Fruit fly (Drosophila melanogaster) whole organism, prepupa: ENCODE data around the gene CG14515.

Source experiments
- Blimp-1 ChIP-seq: fragments of 200-800 bp; sonication (Bioruptor generic); optimal IDR thresholded peaks from 3 replicates; lab custom pipeline; 2017; ENCODE audit warnings: missing biosample characterization, missing genetic modification characterization, mild to moderate bottlenecking, moderate library complexity, missing genetic modification reagents
- CG10669 ChIP-seq: fragments of 200-800 bp; sonication (Bioruptor generic); optimal IDR thresholded peaks from 3 replicates; lab custom pipeline; 2018; ENCODE audit warnings: missing biosample characterization, mild to moderate bottlenecking, missing genetic modification characterization, moderate library complexity
- CG11902 ChIP-seq: fragments of 200-800 bp; sonication (Bioruptor generic); optimal IDR thresholded peaks from 3 replicates; lab custom pipeline; 2016; ENCODE audit warnings: missing biosample characterization, missing genetic modification characterization
- CG15336 ChIP-seq: fragments of 200-800 bp; sonication (Bioruptor generic); IDR thresholded peaks from 2 replicates; pipeline ENCODE4 v1.3.6; 2022; ENCODE audit warnings: missing biosample characterization, missing genetic modification characterization
- CG1621 ChIP-seq: fragments of 200-800 bp; sonication (Bioruptor generic); optimal IDR thresholded peaks from 3 replicates; lab custom pipeline; 2018; ENCODE audit warnings: missing biosample characterization, mild to moderate bottlenecking, missing genetic modification characterization
- CG16779 ChIP-seq: fragments of 200-800 bp; sonication (Bioruptor generic); optimal IDR thresholded peaks from 3 replicates; lab custom pipeline; 2017; ENCODE audit warnings: missing biosample characterization, mild to moderate bottlenecking, missing genetic modification characterization
- CG3032 ChIP-seq: fragments of 200-800 bp; optimal IDR thresholded peaks from 2 replicates; lab custom pipeline; 2019; ENCODE audit warnings: missing biosample characterization, mild to moderate bottlenecking, missing genetic modification characterization, moderate library complexity
- CG31627 ChIP-seq: fragments of 200-800 bp; sonication (Bioruptor generic); optimal IDR thresholded peaks from 3 replicates; lab custom pipeline; 2016; ENCODE audit warnings: missing biosample characterization, missing genetic modification characterization
- CG32006 ChIP-seq: fragments of 200-800 bp; sonication (Bioruptor generic); optimal IDR thresholded peaks from 3 replicates; lab custom pipeline; 2017; ENCODE audit warnings: missing biosample characterization, mild to moderate bottlenecking, missing genetic modification characterization
- CG34406 ChIP-seq: fragments of 200-800 bp; sonication (Bioruptor generic); optimal IDR thresholded peaks from 3 replicates; lab custom pipeline; 2016; ENCODE audit warnings: missing biosample characterization, missing genetic modification characterization
- CG3919 ChIP-seq: fragments of 200-800 bp; sonication (Bioruptor generic); optimal IDR thresholded peaks from 3 replicates; lab custom pipeline; 2016; ENCODE audit warnings: missing biosample characterization, missing genetic modification characterization
- CG4318 ChIP-seq: fragments of 200-800 bp; sonication (Bioruptor generic); optimal IDR thresholded peaks from 3 replicates; lab custom pipeline; 2017; ENCODE audit warnings: missing biosample characterization, mild to moderate bottlenecking, missing genetic modification characterization
- CG6163 ChIP-seq: fragments of 200-800 bp; sonication (Bioruptor generic); IDR thresholded peaks from 3 replicates; pipeline ENCODE4 v1.3.6; 2022; ENCODE audit warnings: missing biosample characterization, missing genetic modification characterization
- CG6276 ChIP-seq: fragments of 200-800 bp; sonication (Bioruptor generic); optimal IDR thresholded peaks from 2 replicates; lab custom pipeline; 2017; ENCODE audit warnings: missing biosample characterization, mild to moderate bottlenecking, missing genetic modification characterization
- CG6808 ChIP-seq: fragments of 200-800 bp; sonication (Bioruptor generic); optimal IDR thresholded peaks from 3 replicates; lab custom pipeline; 2017; ENCODE audit warnings: missing biosample characterization, missing genetic modification characterization, mild to moderate bottlenecking, moderate library complexity, missing genetic modification reagents
- CG6854 ChIP-seq: fragments of 200-800 bp; sonication (Bioruptor generic); optimal IDR thresholded peaks from 2 replicates; lab custom pipeline; 2017; ENCODE audit warnings: missing biosample characterization, mild to moderate bottlenecking, missing genetic modification characterization
- CG7368 ChIP-seq: fragments of 200-800 bp; sonication (Bioruptor generic); optimal IDR thresholded peaks from 3 replicates; lab custom pipeline; 2016; ENCODE audit warnings: missing biosample characterization, missing genetic modification characterization
- CG8119 ChIP-seq: fragments of 200-800 bp; sonication (Bioruptor generic); IDR thresholded peaks from 3 replicates; pipeline ENCODE4 v1.3.6; 2022; ENCODE audit warnings: missing biosample characterization, missing genetic modification characterization
- CG8319 ChIP-seq: fragments of 200-800 bp; sonication (Bioruptor generic); optimal IDR thresholded peaks from 3 replicates; lab custom pipeline; 2016; ENCODE audit warnings: missing biosample characterization, missing genetic modification characterization
- CG8632 ChIP-seq: fragments of 200-800 bp; sonication (Bioruptor generic); optimal IDR thresholded peaks from 3 replicates; lab custom pipeline; 2016; ENCODE audit warnings: missing biosample characterization, missing genetic modification characterization
- CG9139 ChIP-seq: fragments of 200-800 bp; sonication (Bioruptor generic); optimal IDR thresholded peaks from 3 replicates; lab custom pipeline; 2017; ENCODE audit warnings: missing biosample characterization, mild to moderate bottlenecking, missing genetic modification characterization
- Eip75B ChIP-seq: fragments of 200-800 bp; sonication (Bioruptor generic); optimal IDR thresholded peaks from 3 replicates; lab custom pipeline; 2016; ENCODE audit warnings: missing biosample characterization, missing genetic modification characterization
- Eip78C ChIP-seq: fragments of 200-800 bp; sonication (Bioruptor generic); peaks from one replicate; lab custom pipeline; 2016; ENCODE audit warnings: missing biosample characterization, missing genetic modification characterization
- Ets21C ChIP-seq: fragments of 200-800 bp; sonication (Bioruptor generic); optimal IDR thresholded peaks from 3 replicates; lab custom pipeline; 2016; ENCODE audit warnings: missing biosample characterization, missing genetic modification characterization
- Ets96B ChIP-seq: fragments of 200-800 bp; optimal IDR thresholded peaks from 2 replicates; lab custom pipeline; 2019; ENCODE audit warnings: missing biosample characterization, mild to moderate bottlenecking, missing genetic modification characterization, moderate library complexity
- Gug ChIP-seq: fragments of 200-800 bp; sonication (Bioruptor generic); IDR thresholded peaks from 2 replicates; pipeline ENCODE4 v1.3.6; 2022; ENCODE audit warnings: missing biosample characterization, missing genetic modification characterization
- Hr38 ChIP-seq: sonication (Bioruptor generic); optimal IDR thresholded peaks from 2 replicates; lab custom pipeline; 2016; ENCODE audit warnings: missing biosample characterization, missing genetic modification characterization
- Hr4 ChIP-seq: fragments of 200-800 bp; sonication (Bioruptor generic); optimal IDR thresholded peaks from 3 replicates; lab custom pipeline; 2016; ENCODE audit warnings: missing biosample characterization, missing genetic modification characterization
- Lpt ChIP-seq: fragments of 200-800 bp; sonication (Bioruptor generic); optimal IDR thresholded peaks from 3 replicates; lab custom pipeline; 2016; ENCODE audit warnings: missing biosample characterization, missing genetic modification characterization
- Met ChIP-seq: fragments of 200-800 bp; sonication (Bioruptor generic); optimal IDR thresholded peaks from 3 replicates; lab custom pipeline; 2016; ENCODE audit warnings: missing biosample characterization, missing genetic modification characterization
- OdsH ChIP-seq: fragments of 200-800 bp; sonication (Bioruptor generic); optimal IDR thresholded peaks from 3 replicates; lab custom pipeline; 2016; ENCODE audit warnings: missing biosample characterization, missing genetic modification characterization
- Sox102F ChIP-seq: fragments of 200-800 bp; sonication (Bioruptor generic); optimal IDR thresholded peaks from 2 replicates; lab custom pipeline; 2016; ENCODE audit warnings: missing biosample characterization, mild to moderate bottlenecking, missing genetic modification characterization
- Sox14 ChIP-seq: fragments of 200-800 bp; sonication (Bioruptor generic); optimal IDR thresholded peaks from 3 replicates; lab custom pipeline; 2016; ENCODE audit warnings: missing biosample characterization, missing genetic modification characterization
- Sox15 ChIP-seq: fragments of 200-800 bp; sonication (Bioruptor generic); optimal IDR thresholded peaks from 3 replicates; lab custom pipeline; 2016; ENCODE audit warnings: missing biosample characterization, missing genetic modification characterization
- achi ChIP-seq: fragments of 200-800 bp; sonication (Bioruptor generic); optimal IDR thresholded peaks from 3 replicates; lab custom pipeline; 2016; ENCODE audit warnings: missing biosample characterization, missing genetic modification characterization
- cyc ChIP-seq: fragments of 200-800 bp; sonication (Bioruptor generic); optimal IDR thresholded peaks from 3 replicates; lab custom pipeline; 2016; ENCODE audit warnings: missing biosample characterization, missing genetic modification characterization
- eg ChIP-seq: fragments of 200-800 bp; sonication (Bioruptor generic); IDR thresholded peaks from 3 replicates; pipeline ENCODE4 v1.3.6; 2022; ENCODE audit warnings: missing biosample characterization, missing genetic modification characterization
- esn ChIP-seq: fragments of 200-800 bp; sonication (Bioruptor generic); optimal IDR thresholded peaks from 2 replicates; lab custom pipeline; 2016; ENCODE audit warnings: missing biosample characterization, mild to moderate bottlenecking, missing genetic modification characterization, moderate library complexity
- lz ChIP-seq: fragments of 200-800 bp; sonication (Bioruptor generic); optimal IDR thresholded peaks from 3 replicates; lab custom pipeline; 2016; ENCODE audit warnings: missing biosample characterization, missing genetic modification characterization
- net ChIP-seq: fragments of 200-800 bp; sonication (Bioruptor generic); optimal IDR thresholded peaks from 3 replicates; lab custom pipeline; 2016; ENCODE audit warnings: missing biosample characterization, missing genetic modification characterization
- pdm3 ChIP-seq: fragments of 200-800 bp; sonication (Bioruptor generic); optimal IDR thresholded peaks from 3 replicates; lab custom pipeline; 2016; ENCODE audit warnings: missing biosample characterization, missing genetic modification characterization
- salr ChIP-seq, 2 experiments: fragments of 200-800 bp; sonication (Bioruptor generic); optimal IDR thresholded peaks; 3 replicates each; lab custom pipeline; 2016 to 2018; ENCODE audit warnings: missing biosample characterization in 2 of 2, missing genetic modification characterization in 2 of 2, mild to moderate bottlenecking in 1 of 2
- ss ChIP-seq, 2 experiments: fragments of 200-800 bp; sonication (Bioruptor generic); optimal IDR thresholded peaks; 2 replicates in 1 of 2; 3 replicates in 1 of 2; lab custom pipeline; 2017 to 2018; ENCODE audit warnings: mild to moderate bottlenecking in 2 of 2, missing biosample characterization in 2 of 2, missing genetic modification characterization in 2 of 2, moderate library complexity in 1 of 2
- svp ChIP-seq: fragments of 200-800 bp; sonication (Bioruptor generic); peaks from one replicate; lab custom pipeline; 2016; ENCODE audit warnings: missing biosample characterization, missing genetic modification characterization
- topi ChIP-seq: fragments of 200-800 bp; sonication (Bioruptor generic); optimal IDR thresholded peaks from 3 replicates; lab custom pipeline; 2016; ENCODE audit warnings: missing biosample characterization, missing genetic modification characterization
- vri ChIP-seq: fragments of 200-800 bp; sonication (Bioruptor generic); optimal IDR thresholded peaks from 3 replicates; lab custom pipeline; 2016; ENCODE audit warnings: missing biosample characterization, mild to moderate bottlenecking, missing genetic modification characterization

Gene CG14515

DNA sequence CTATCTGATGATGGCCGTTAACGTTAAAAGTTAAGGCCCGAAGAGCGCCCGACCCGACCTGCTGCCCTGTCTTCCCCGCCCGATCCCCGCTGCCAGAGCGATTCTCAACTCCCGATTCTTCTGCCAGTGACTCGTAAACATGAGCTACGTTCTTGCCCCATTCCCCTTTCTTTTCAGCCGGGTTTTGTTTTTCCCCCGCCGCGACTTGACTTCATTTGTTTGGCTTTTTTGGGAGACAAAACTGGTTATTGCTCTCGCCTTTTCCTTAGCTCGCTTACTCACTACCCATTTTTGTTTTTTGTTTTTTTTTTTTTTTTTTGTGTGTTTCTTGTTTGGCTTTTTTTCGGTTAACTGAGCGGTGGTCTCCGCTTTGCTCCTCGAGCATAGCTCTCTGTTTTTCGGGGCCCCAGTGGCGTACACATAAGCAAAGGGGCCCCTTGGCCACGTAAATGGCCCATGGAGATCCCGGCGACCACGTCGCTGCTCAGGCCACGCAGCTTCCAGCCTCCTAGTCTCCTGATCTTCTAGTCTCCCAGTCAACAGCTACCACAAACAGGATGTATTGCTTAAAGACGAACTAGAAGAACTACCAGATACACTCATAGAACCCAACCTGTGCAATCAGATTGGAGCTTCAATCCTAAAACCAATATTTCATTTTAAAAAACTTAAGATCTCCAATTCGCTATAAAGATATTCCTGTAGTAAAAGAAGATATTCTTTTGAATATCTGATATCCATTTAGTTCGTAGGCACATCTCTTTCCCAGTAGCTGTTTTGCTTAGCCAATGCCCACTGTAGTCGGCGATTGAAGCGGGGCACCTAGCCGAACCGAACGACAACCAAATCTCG is 13.4 kb downstream of the CG14515 start (continued):
- peak; percentile 90 for TF ChIP-seq CG32006 (GFP tag; lab: Kevin White, UChicago)
- peak; percentile 43 for TF ChIP-seq topi (GFP tag; lab: Kevin White, UChicago)
- peak; percentile 43 for TF ChIP-seq Met (GFP tag; lab: Kevin White, UChicago)
- TF ChIP-seq Sox14 (GFP tag; lab: Kevin White, UChicago), result peak; percentile 56
- peak; percentile 48 for TF ChIP-seq Sox15 (GFP tag; lab: Kevin White, UChicago)
- peak; percentile 87 for TF ChIP-seq CG4318 (GFP tag; lab: Kevin White, UChicago)
- peak; percentile 69 for TF ChIP-seq CG9139 (GFP tag; lab: Kevin White, UChicago)
- TF ChIP-seq Gug, result peak; percentile 61
- peak; percentile 39 for TF ChIP-seq esn (GFP tag; lab: Kevin White, UChicago)
- TF ChIP-seq Sox102F (GFP tag; lab: Kevin White, UChicago), result peak; percentile 69
- peak; percentile 82 for TF ChIP-seq Eip78C (GFP tag; lab: Kevin White, UChicago)
- TF ChIP-seq CG3919, result peak; percentile 55
- peak; percentile 57 for TF ChIP-seq CG16779 (tag; lab: Kevin White, UChicago)
- TF ChIP-seq CG15336 (GFP tag; lab: Robert Waterston, UW), result peak; percentile 85
- peak; percentile 88 for TF ChIP-seq CG8119 (GFP tag; lab: Robert Waterston, UW)
- peak; percentile 65 for TF ChIP-seq Eip75B (GFP tag; lab: Kevin White, UChicago)
- TF ChIP-seq CG6854 (GFP tag; lab: Kevin White, UChicago), result peak; percentile 90
- peak; percentile 47 for TF ChIP-seq CG8632 (GFP tag; lab: Kevin White, UChicago)
- peak; percentile 72 for TF ChIP-seq svp (GFP tag; lab: Kevin White, UChicago)
- TF ChIP-seq net (GFP tag; lab: Kevin White, UChicago), result peak; percentile 74
- peak; percentile 56 for TF ChIP-seq vri (GFP tag; lab: Kevin White, UChicago)
- no peak for TF ChIP-seq Ets21C (GFP tag; lab: Kevin White, UChicago)
- peak; percentile 81 for TF ChIP-seq pdm3 (GFP tag; lab: Kevin White, UChicago)
- peak; percentile 75 for TF ChIP-seq CG6808 (GFP tag; lab: Kevin White, UChicago)
- TF ChIP-seq ss (GFP tag; optimal IDR thresholded peaks at IDR 0.05; lab: Kevin White, UChicago), result peak; percentile 82 to 83
- TF ChIP-seq CG31627, result peak; percentile 24
- TF ChIP-seq CG6163 (GFP tag; lab: Robert Waterston, UW), result peak; percentile 85
- peak; percentile 14 for TF ChIP-seq Hr38 (GFP tag; lab: Kevin White, UChicago)
- peak; percentile 32 for TF ChIP-seq lz (GFP tag; lab: Kevin White, UChicago)
- TF ChIP-seq CG1621 (tag; lab: Kevin White, UChicago), result peak; percentile 60
- TF ChIP-seq cyc (GFP tag; lab: Kevin White, UChicago), result peak; percentile 23

dm6 chr3R:29211702-29212101 is 14.3 kb downstream of the CG14515 start:
- TF ChIP-seq Ets96B, result peak; percentile 12
- TF ChIP-seq Sox14 (GFP tag; lab: Kevin White, UChicago), result peak; percentile 47
- TF ChIP-seq Hr38 (GFP tag; lab: Kevin White, UChicago), result no peak
- peak; percentile 23 for TF ChIP-seq Hr4
- no peak for TF ChIP-seq CG11902 (GFP tag; lab: Kevin White, UChicago)
- peak; percentile 44 for TF ChIP-seq CG3919
- peak; percentile 54; the same call in 1 of the 3 replicates for TF ChIP-seq eg (GFP tag; lab: Robert Waterston, UW)
- no peak for TF ChIP-seq CG7368
- TF ChIP-seq OdsH (GFP tag; lab: Kevin White, UChicago), result peak; percentile 11
- TF ChIP-seq CG6276 (GFP tag; lab: Kevin White, UChicago), result peak; percentile 63
- no peak for TF ChIP-seq CG8632 (GFP tag; lab: Kevin White, UChicago)
- peak; percentile 37 for TF ChIP-seq Lpt
- no peak for TF ChIP-seq CG10669
- TF ChIP-seq Eip78C (GFP tag; lab: Kevin White, UChicago), result peak; percentile 67
- no peak for TF ChIP-seq CG8319 (GFP tag; lab: Kevin White, UChicago)
- TF ChIP-seq CG4318 (GFP tag; lab: Kevin White, UChicago), result no peak
- peak; percentile 21 for TF ChIP-seq svp (GFP tag; lab: Kevin White, UChicago)
- peak; percentile 56 for TF ChIP-seq CG8119 (GFP tag; lab: Robert Waterston, UW)
- peak; percentile 5 for TF ChIP-seq CG3032 (tag; lab: Kevin White, UChicago)
- TF ChIP-seq CG1621 (tag; lab: Kevin White, UChicago), result no peak
- peak; percentile 35 for TF ChIP-seq CG15336 (GFP tag; lab: Robert Waterston, UW)
- peak; percentile 52 for TF ChIP-seq achi (GFP tag; lab: Kevin White, UChicago)
- no peak for TF ChIP-seq Blimp-1 (GFP tag; lab: Kevin White, UChicago)
- no peak for TF ChIP-seq topi (GFP tag; lab: Kevin White, UChicago)
- no peak for TF ChIP-seq CG6808 (GFP tag; lab: Kevin White, UChicago)
- TF ChIP-seq CG6163 (GFP tag; lab: Robert Waterston, UW), result 0 out of 3 replicates have a peak, but pooled peaks have one; percentile 31
- TF ChIP-seq CG6854 (GFP tag; lab: Kevin White, UChicago), result no peak
- no peak for TF ChIP-seq CG9139 (GFP tag; lab: Kevin White, UChicago)
- TF ChIP-seq CG34406, result no peak
- no peak for TF ChIP-seq salr (GFP tag; optimal IDR thresholded peaks at IDR 0.05; lab: Kevin White, UChicago)
- peak; percentile 37; the same call in 1 of the 2 replicates for TF ChIP-seq Gug
